Fruit fly (Drosophila melanogaster) whole organism, pupa: ENCODE results near the gene CG17187.

Source experiments
- CG10348 ChIP-seq: fragments of 200-800 bp; sonication (Bioruptor generic); IDR thresholded peaks from 2 replicates; pipeline ENCODE4 v1.3.6; 2022; ENCODE audit warnings: missing biosample characterization, missing genetic modification characterization
- CG12605 ChIP-seq: fragments of 200-800 bp; sonication (Bioruptor generic); IDR thresholded peaks from 2 replicates; pipeline ENCODE4 v1.3.6; 2022; ENCODE audit warnings: missing biosample characterization, missing genetic modification characterization
- CG13204 ChIP-seq: fragments of 200-800 bp; sonication (Bioruptor generic); optimal IDR thresholded peaks from 2 replicates; lab custom pipeline; 2018; ENCODE audit warnings: missing biosample characterization, mild to moderate bottlenecking, missing genetic modification characterization, moderate library complexity
- CG14655 ChIP-seq: fragments of 200-800 bp; sonication (Bioruptor generic); optimal IDR thresholded peaks from 3 replicates; lab custom pipeline; 2017; ENCODE audit warnings: mild to moderate bottlenecking, missing biosample characterization, missing genetic modification reagents, missing genetic modification characterization
- CG15710 ChIP-seq: fragments of 200-800 bp; sonication (Bioruptor generic); optimal IDR thresholded peaks from 2 replicates; lab custom pipeline; 2018; ENCODE audit warnings: missing biosample characterization, mild to moderate bottlenecking, missing genetic modification characterization, moderate library complexity
- CG17806 ChIP-seq: fragments of 200-800 bp; sonication (Bioruptor generic); optimal IDR thresholded peaks from 2 replicates; lab custom pipeline; 2018; ENCODE audit warnings: missing biosample characterization, mild to moderate bottlenecking, missing genetic modification characterization, moderate library complexity
- CG32121 ChIP-seq: fragments of 200-800 bp; sonication (Bioruptor generic); IDR thresholded peaks from 2 replicates; pipeline ENCODE4 v1.3.6; 2022; ENCODE audit warnings: missing biosample characterization, missing genetic modification characterization
- CG34367 ChIP-seq: fragments of 200-800 bp; sonication (Bioruptor generic); optimal IDR thresholded peaks from 2 replicates; lab custom pipeline; 2018; ENCODE audit warnings: missing biosample characterization, mild to moderate bottlenecking, missing genetic modification characterization
- CG4496 ChIP-seq: fragments of 200-800 bp; sonication (Bioruptor generic); IDR thresholded peaks from 3 replicates; pipeline ENCODE4 v1.3.6; 2022; ENCODE audit warnings: missing biosample characterization, missing genetic modification characterization
- CG8159 ChIP-seq: fragments of 200-800 bp; sonication (Bioruptor generic); optimal IDR thresholded peaks from 3 replicates; lab custom pipeline; 2018; ENCODE audit warnings: missing biosample characterization, mild to moderate bottlenecking, missing genetic modification characterization, moderate library complexity
- CG8301 ChIP-seq: fragments of 200-800 bp; sonication (Bioruptor generic); optimal IDR thresholded peaks from 2 replicates; lab custom pipeline; 2018; ENCODE audit warnings: missing biosample characterization, mild to moderate bottlenecking, missing genetic modification characterization
- CG9948 ChIP-seq: fragments of 200-800 bp; sonication (Bioruptor generic); optimal IDR thresholded peaks from 2 replicates; lab custom pipeline; 2018; ENCODE audit warnings: missing biosample characterization, mild to moderate bottlenecking, missing genetic modification characterization, moderate library complexity
- D1 ChIP-seq: fragments of 200-800 bp; sonication (Bioruptor generic); optimal IDR thresholded peaks from 2 replicates; lab custom pipeline; 2018; ENCODE audit warnings: missing biosample characterization, mild to moderate bottlenecking, missing genetic modification characterization, moderate library complexity
- EcR ChIP-seq: fragments of 200-800 bp; sonication (Bioruptor generic); optimal IDR thresholded peaks from 3 replicates; lab custom pipeline; 2019; ENCODE audit warnings: missing biosample characterization, missing genetic modification characterization, mild to moderate bottlenecking, moderate library complexity, missing genetic modification reagents
- Ets98B ChIP-seq: fragments of 200-800 bp; sonication (Bioruptor generic); IDR thresholded peaks from 2 replicates; pipeline ENCODE4 v1.3.6; 2022; ENCODE audit warnings: missing biosample characterization, missing genetic modification characterization
- Pif1A ChIP-seq: fragments of 200-800 bp; sonication (Bioruptor generic); optimal IDR thresholded peaks from 3 replicates; lab custom pipeline; 2016; ENCODE audit warnings: missing biosample characterization, missing genetic modification characterization
- Pif1B ChIP-seq: fragments of 200-800 bp; sonication (Bioruptor generic); optimal IDR thresholded peaks from 3 replicates; lab custom pipeline; 2016; ENCODE audit warnings: missing biosample characterization, missing genetic modification characterization
- Snoo ChIP-seq: fragments of 200-800 bp; sonication (Bioruptor generic); optimal IDR thresholded peaks from 3 replicates; lab custom pipeline; 2017; ENCODE audit warnings: missing biosample characterization, mild to moderate bottlenecking, missing genetic modification characterization, inconsistent platforms
- fd96Ca ChIP-seq: fragments of 200-800 bp; sonication (Bioruptor generic); IDR thresholded peaks from 3 replicates; pipeline ENCODE4 v1.3.6; 2022; ENCODE audit warnings: missing biosample characterization, missing genetic modification characterization
- gl ChIP-seq: fragments of 200-800 bp; sonication (Bioruptor generic); optimal IDR thresholded peaks from 2 replicates; lab custom pipeline; 2018; ENCODE audit warnings: missing biosample characterization, mild to moderate bottlenecking, missing genetic modification characterization
- rn ChIP-seq: fragments of 200-800 bp; sonication (Bioruptor generic); IDR thresholded peaks from 2 replicates; pipeline ENCODE4 v1.3.6; 2022; ENCODE audit warnings: missing biosample characterization, missing genetic modification characterization

CG17187 gene

dm6 chr3R:11234918-11235371 lies 3.3 kb upstream of the CG17187 start, which contains the start of the genes Arfip and CG17721:
TSS of gene Arfip (minus strand) at chr3R:11235013.
TSS of gene CG17721 (plus strand) at chr3R:11235140.
- TF ChIP-seq D1, result no peak
- TF ChIP-seq EcR (GFP tag; lab: Kevin White, UChicago), result peak; percentile 88

dm6 chr3R:11231037-11231436 lies 642 bp downstream of the CG17187 start:
- TF ChIP-seq CG4496 (GFP tag; lab: Robert Waterston, UW), result no peak
- no peak for TF ChIP-seq Pif1B (GFP tag; lab: Kevin White, UChicago)
- TF ChIP-seq Ets98B (GFP tag; lab: Robert Waterston, UW), result no peak

dm6 chr3R:11230392-11230791 lies 1.3 kb downstream of the CG17187 start, which contains the start of gene GCC88:
TSS of gene GCC88 (minus strand) at chr3R:11230600.
- TF ChIP-seq D1, result no peak
- no peak for TF ChIP-seq CG8301
- no peak for TF ChIP-seq CG8159 (tag; lab: Kevin White, UChicago)
- no peak for TF ChIP-seq CG14655

- TF ChIP-seq gl (tag; lab: Kevin White, UChicago) (peak; percentile 90), CG8159 (tag; lab: Kevin White, UChicago) (peak; percentile 98), CG4496 (GFP tag; lab: Robert Waterston, UW) (peak; percentile 99), fd96Ca (GFP tag; lab: Robert Waterston, UW) (peak; percentile 69; the same call in 2 of the 3 replicates), CG12605 (peak; percentile 99), EcR (GFP tag; lab: Kevin White, UChicago) (peak; percentile 42), CG13204 (no peak), CG17806 (peak; percentile 95), CG10348 (GFP tag; lab: Robert Waterston, UW) (peak; percentile 81), CG8301 (peak; percentile 96), Pif1A (GFP tag; lab: Kevin White, UChicago) (no peak), Pif1B (GFP tag; lab: Kevin White, UChicago) (no peak), D1 (no peak), CG32121 (GFP tag; lab: Robert Waterston, UW) (peak; percentile 97), CG9948 (tag; lab: Kevin White, UChicago) (peak; percentile 95), Ets98B (GFP tag; lab: Robert Waterston, UW) (peak; percentile 98), CG15710 (tag; lab: Kevin White, UChicago) (peak; percentile 98), Snoo (tag; lab: Kevin White, UChicago) (peak; percentile 98), rn (GFP tag; lab: Robert Waterston, UW) (peak; percentile 95), CG14655 (no peak), CG34367 (tag; lab: Kevin White, UChicago) (peak; percentile 97)
- TF ChIP-seq, all 21 proteins: peak for 16
Measured at dm6 chr3R:11226496-11226895, 5.2 kb downstream of the CG17187 start, which contains the start of gene CG17726. TSS of gene CG17726 (plus strand) at chr3R:11226762.

dm6 chr3R:11225220-11225619 lies 6.5 kb downstream of the CG17187 start, which contains the start of gene scpr-C:
TSS of gene scpr-C (plus strand) at chr3R:11225520.
- no peak for TF ChIP-seq CG8159 (tag; lab: Kevin White, UChicago)
- TF ChIP-seq, all 21 proteins: peak for 0

dm6 chr3R:11224478-11224877 lies 7.2 kb downstream of the CG17187 start:
- no peak for TF ChIP-seq CG34367 (tag; lab: Kevin White, UChicago)

dm6 chr3R:11222587-11222986 lies 9.1 kb downstream of the CG17187 start:
- TF ChIP-seq CG32121 (GFP tag; lab: Robert Waterston, UW) (no peak), CG12605 (no peak), Pif1B (GFP tag; lab: Kevin White, UChicago) (no peak), CG8159 (tag; lab: Kevin White, UChicago) (no peak), fd96Ca (GFP tag; lab: Robert Waterston, UW) (no peak), Pif1A (GFP tag; lab: Kevin White, UChicago) (no peak), CG9948 (tag; lab: Kevin White, UChicago) (no peak), D1 (no peak), Ets98B (GFP tag; lab: Robert Waterston, UW) (no peak), CG34367 (tag; lab: Kevin White, UChicago) (no peak)
